Worm (Caenorhabditis elegans) whole organism, mixed stage, embryonic: ENCODE data around the gene ensh-1.

Source experiments
- M03D4.4 ChIP-seq: sonication (generic microtip); optimal IDR thresholded peaks from 2 replicates; lab custom pipeline; 2017; ENCODE audit warnings: mild to moderate bottlenecking, missing genetic modification characterization, missing compliant biosample characterization
- bed-3 ChIP-seq: fragments of 200-800 bp; sonication (Bioruptor generic); optimal IDR thresholded peaks from 3 replicates; lab custom pipeline; 2018; ENCODE audit warnings: mild to moderate bottlenecking, missing genetic modification characterization, moderate library complexity, missing compliant biosample characterization
- blmp-1 ChIP-seq: fragments of 150-350 bp; optimal IDR thresholded peaks from 2 replicates; lab custom pipeline; 2014; ENCODE audit warnings: missing biosample characterization, missing genetic modification characterization
- ceh-39 ChIP-seq: fragments of 150-350 bp; optimal IDR thresholded peaks from 2 replicates; lab custom pipeline; 2014; ENCODE audit warnings: missing biosample characterization, missing genetic modification characterization
- ceh-43 ChIP-seq: fragments of 200-800 bp; sonication (Bioruptor generic); optimal IDR thresholded peaks from 2 replicates; lab custom pipeline; 2018; ENCODE audit warnings: mild to moderate bottlenecking, missing genetic modification characterization, moderate library complexity, missing compliant biosample characterization
- ceh-83 ChIP-seq: fragments of 200-800 bp; sonication (Bioruptor generic); optimal IDR thresholded peaks from 2 replicates; lab custom pipeline; 2018; ENCODE audit warnings: mild to moderate bottlenecking, missing genetic modification characterization, missing compliant biosample characterization
- ces-1 ChIP-seq: fragments of 150-350 bp; optimal IDR thresholded peaks from 2 replicates; lab custom pipeline; 2014; ENCODE audit warnings: missing biosample characterization, missing genetic modification reagents, missing genetic modification characterization
- cnd-1 ChIP-seq: fragments of 200-800 bp; sonication (Bioruptor generic); optimal IDR thresholded peaks from 2 replicates; lab custom pipeline; 2018; ENCODE audit warnings: mild to moderate bottlenecking, missing genetic modification characterization, missing compliant biosample characterization
- drap-1 ChIP-seq: fragments of 200-800 bp; sonication (Bioruptor generic); optimal IDR thresholded peaks from 3 replicates; lab custom pipeline; 2018; ENCODE audit warnings: mild to moderate bottlenecking, missing genetic modification characterization, missing compliant biosample characterization
- elt-1 ChIP-seq: sonication (generic microtip); optimal IDR thresholded peaks from 2 replicates; lab custom pipeline; 2017; ENCODE audit warnings: missing genetic modification characterization, mild to moderate bottlenecking, missing compliant biosample characterization, antibody characterized with exemption, moderate library complexity, borderline replicate concordance; ENCODE audit not compliant: insufficient read depth
- elt-3 ChIP-seq: fragments of 150-350 bp; optimal IDR thresholded peaks from 2 replicates; lab custom pipeline; 2014; ENCODE audit warnings: missing biosample characterization, missing genetic modification characterization
- flh-1 ChIP-seq: fragments of 200-800 bp; sonication (Bioruptor generic); optimal IDR thresholded peaks from 2 replicates; lab custom pipeline; 2018; ENCODE audit warnings: mild to moderate bottlenecking, missing genetic modification characterization, moderate library complexity, missing compliant biosample characterization
- ham-2 ChIP-seq: fragments of 200-800 bp; sonication (Bioruptor generic); optimal IDR thresholded peaks from 2 replicates; lab custom pipeline; 2018; ENCODE audit warnings: mild to moderate bottlenecking, missing genetic modification characterization, missing compliant biosample characterization
- hlh-1 ChIP-seq: fragments of 150-350 bp; optimal IDR thresholded peaks from 2 replicates; lab custom pipeline; 2014; ENCODE audit warnings: missing biosample characterization, missing genetic modification reagents, missing genetic modification characterization
- lin-13 ChIP-seq: fragments of 150-350 bp; optimal IDR thresholded peaks from 2 replicates; lab custom pipeline; 2014; ENCODE audit warnings: missing biosample characterization, missing genetic modification characterization
- lin-32 ChIP-seq: fragments of 200-800 bp; sonication (Bioruptor generic); optimal IDR thresholded peaks from 2 replicates; lab custom pipeline; 2018; ENCODE audit warnings: mild to moderate bottlenecking, missing genetic modification characterization, missing compliant biosample characterization
- lsy-2 ChIP-seq: fragments of 150-350 bp; optimal IDR thresholded peaks from 2 replicates; lab custom pipeline; 2014; ENCODE audit warnings: missing biosample characterization, missing genetic modification characterization
- mab-5 ChIP-seq: fragments of 150-350 bp; optimal IDR thresholded peaks from 2 replicates; lab custom pipeline; 2014; ENCODE audit warnings: missing biosample characterization, missing genetic modification characterization
- mep-1 ChIP-seq: fragments of 150-350 bp; optimal IDR thresholded peaks from 2 replicates; lab custom pipeline; 2017; ENCODE audit warnings: missing biosample characterization, missing genetic modification reagents, missing genetic modification characterization, inconsistent platforms
- mls-2 ChIP-seq: sonication (generic microtip); optimal IDR thresholded peaks from 2 replicates; lab custom pipeline; 2016; ENCODE audit warnings: mild to moderate bottlenecking, missing genetic modification characterization, moderate library complexity, missing compliant biosample characterization
- nhr-12 ChIP-seq: fragments of 150-350 bp; optimal IDR thresholded peaks from 2 replicates; lab custom pipeline; 2014; ENCODE audit warnings: missing biosample characterization, missing genetic modification characterization
- nhr-2 ChIP-seq: fragments of 150-350 bp; optimal IDR thresholded peaks from 2 replicates; lab custom pipeline; 2014; ENCODE audit warnings: missing biosample characterization, missing genetic modification characterization
- nhr-237 ChIP-seq: fragments of 150-350 bp; optimal IDR thresholded peaks from 2 replicates; lab custom pipeline; 2014; ENCODE audit warnings: missing biosample characterization, missing genetic modification characterization
- nhr-28 ChIP-seq: fragments of 150-350 bp; optimal IDR thresholded peaks from 2 replicates; lab custom pipeline; 2014; ENCODE audit warnings: missing biosample characterization, missing genetic modification characterization
- nhr-76 ChIP-seq: sonication (generic microtip); optimal IDR thresholded peaks from 2 replicates; lab custom pipeline; 2017; ENCODE audit warnings: missing biosample characterization, missing genetic modification characterization
- pha-4 ChIP-seq: fragments of 150-350 bp; optimal IDR thresholded peaks from 2 replicates; lab custom pipeline; 2018; ENCODE audit warnings: missing biosample characterization, missing genetic modification reagents, missing genetic modification characterization
- sem-2 ChIP-seq: fragments of 200-800 bp; sonication (Bioruptor generic); optimal IDR thresholded peaks from 2 replicates; lab custom pipeline; 2018; ENCODE audit warnings: mild to moderate bottlenecking, missing genetic modification characterization, missing compliant biosample characterization
- snpc-4 ChIP-seq: fragments of 150-350 bp; optimal IDR thresholded peaks from 2 replicates; lab custom pipeline; 2014; ENCODE audit warnings: missing biosample characterization, missing genetic modification characterization
- sptf-1 ChIP-seq: sonication (generic microtip); optimal IDR thresholded peaks from 2 replicates; lab custom pipeline; 2017; ENCODE audit warnings: mild to moderate bottlenecking, missing genetic modification characterization, moderate library complexity, missing compliant biosample characterization
- tbx-8 ChIP-seq: fragments of 200-800 bp; sonication (Bioruptor generic); optimal IDR thresholded peaks from 2 replicates; lab custom pipeline; 2018; ENCODE audit warnings: mild to moderate bottlenecking, missing genetic modification characterization, moderate library complexity, missing compliant biosample characterization
- unc-120 ChIP-seq: sonication (generic microtip); optimal IDR thresholded peaks from 2 replicates; lab custom pipeline; 2017; ENCODE audit warnings: missing genetic modification characterization, missing compliant biosample characterization; ENCODE audit not compliant: poor library complexity, severe bottlenecking
- unc-39 ChIP-seq: fragments of 150-350 bp; optimal IDR thresholded peaks from 2 replicates; lab custom pipeline; 2014; ENCODE audit warnings: missing biosample characterization, missing genetic modification characterization
- unc-62 ChIP-seq: fragments of 150-350 bp; optimal IDR thresholded peaks from 2 replicates; lab custom pipeline; 2014; ENCODE audit warnings: missing biosample characterization, missing genetic modification reagents, missing genetic modification characterization
- zip-8 ChIP-seq: fragments of 150-350 bp; optimal IDR thresholded peaks from 2 replicates; lab custom pipeline; 2014; ENCODE audit warnings: missing biosample characterization, missing genetic modification characterization
- ztf-11 ChIP-seq: fragments of 150-350 bp; optimal IDR thresholded peaks from 2 replicates; lab custom pipeline; 2014; ENCODE audit warnings: missing biosample characterization, missing genetic modification characterization

ensh-1 gene

DNA sequence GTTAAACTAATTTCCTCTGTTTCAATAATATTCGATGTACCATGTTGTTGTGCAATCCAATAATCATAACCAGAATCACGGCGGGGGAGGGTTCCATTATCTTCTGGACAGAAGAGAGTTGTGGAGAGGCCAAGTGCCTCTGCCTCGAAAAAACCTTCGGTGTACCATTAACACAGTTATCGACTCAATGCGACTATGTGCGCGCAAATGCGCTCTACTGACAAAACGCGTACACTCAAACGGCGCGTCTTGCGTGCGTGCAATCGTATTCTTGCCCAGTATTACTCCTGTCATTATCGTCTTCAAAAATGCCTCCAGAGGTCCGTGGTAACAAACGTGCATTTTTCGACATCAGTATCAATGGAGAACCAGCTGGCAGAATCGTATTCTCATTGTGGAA is 5.9 kb downstream of the ensh-1 start, which contains the start of gene cyn-8:
TSS of gene cyn-8 (plus strand) at position 217 of the 400 bp plus-strand sequence.
- TF ChIP-seq lin-13 (peak; percentile 75), nhr-76 (tag; lab: Kevin White, UChicago) (no peak), lsy-2 (tag; lab: Kevin White, UChicago) (no peak), ztf-11 (tag; lab: Kevin White, UChicago) (no peak), zip-8 (tag; lab: Kevin White, UChicago) (no peak), tbx-8 (GFP tag; lab: Kevin White, UChicago) (no peak), ceh-43 (GFP tag; lab: Kevin White, UChicago) (no peak), flh-1 (GFP tag; lab: Kevin White, UChicago) (no peak), ham-2 (no peak), hlh-1 (tag; lab: Kevin White, UChicago) (peak; percentile 36), snpc-4 (tag; lab: Kevin White, UChicago) (no peak), ces-1 (GFP tag; lab: Kevin White, UChicago) (peak; percentile 71), unc-39 (tag; lab: Kevin White, UChicago) (no peak), nhr-28 (tag; lab: Kevin White, UChicago) (no peak), nhr-12 (tag; lab: Kevin White, UChicago) (no peak), blmp-1 (tag; lab: Kevin White, UChicago) (no peak), ceh-39 (peak; percentile 85), elt-3 (tag; lab: Kevin White, UChicago) (no peak), bed-3 (GFP tag; lab: Kevin White, UChicago) (no peak), elt-1 (tag; lab: Kevin White, UChicago) (no peak), ceh-83 (GFP tag; lab: Kevin White, UChicago) (no peak), mep-1 (peak; percentile 33), mab-5 (tag; lab: Kevin White, UChicago) (no peak), nhr-2 (tag; lab: Kevin White, UChicago) (no peak), pha-4 (peak; percentile 28), mls-2 (tag; lab: Kevin White, UChicago) (peak; percentile 40), unc-62 (GFP tag; lab: Kevin White, UChicago) (no peak), M03D4.4 (tag; lab: Kevin White, UChicago) (no peak), unc-120 (tag; lab: Kevin White, UChicago) (no peak), sem-2 (GFP tag; lab: Kevin White, UChicago) (no peak), lin-32 (GFP tag; lab: Kevin White, UChicago) (no peak), cnd-1 (tag; lab: Kevin White, UChicago) (peak; percentile 35), sptf-1 (tag; lab: Kevin White, UChicago) (no peak), drap-1 (GFP tag; lab: Kevin White, UChicago) (peak; percentile 35), nhr-237 (no peak)

DNA sequence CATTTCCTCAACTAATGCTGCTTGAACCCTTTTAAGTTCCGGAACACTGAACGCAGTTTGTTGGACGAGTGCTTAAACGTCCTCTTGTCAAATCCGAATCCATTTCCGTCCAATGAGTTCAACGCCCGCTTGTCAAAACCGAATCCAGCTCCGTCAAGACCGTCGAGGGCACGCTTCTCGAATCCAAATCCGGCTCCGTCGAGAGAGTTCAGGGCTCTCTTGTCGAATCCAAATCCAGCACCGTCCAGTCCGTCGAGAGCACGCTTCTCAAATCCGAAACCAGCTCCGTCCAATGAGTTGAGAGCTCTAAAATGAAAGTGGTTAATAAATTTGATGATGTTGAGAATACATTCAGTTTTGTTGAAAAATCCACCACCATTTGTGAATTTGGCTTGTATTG is 12.5 kb downstream of the ensh-1 start:
- no peak for TF ChIP-seq flh-1 (GFP tag; lab: Kevin White, UChicago)
- TF ChIP-seq zip-8 (tag; lab: Kevin White, UChicago), result no peak
- TF ChIP-seq ham-2, result no peak
- TF ChIP-seq nhr-237, result no peak
- no peak for TF ChIP-seq M03D4.4 (tag; lab: Kevin White, UChicago)
- no peak for TF ChIP-seq nhr-2 (tag; lab: Kevin White, UChicago)
- TF ChIP-seq, all 35 proteins: peak for 0

DNA sequence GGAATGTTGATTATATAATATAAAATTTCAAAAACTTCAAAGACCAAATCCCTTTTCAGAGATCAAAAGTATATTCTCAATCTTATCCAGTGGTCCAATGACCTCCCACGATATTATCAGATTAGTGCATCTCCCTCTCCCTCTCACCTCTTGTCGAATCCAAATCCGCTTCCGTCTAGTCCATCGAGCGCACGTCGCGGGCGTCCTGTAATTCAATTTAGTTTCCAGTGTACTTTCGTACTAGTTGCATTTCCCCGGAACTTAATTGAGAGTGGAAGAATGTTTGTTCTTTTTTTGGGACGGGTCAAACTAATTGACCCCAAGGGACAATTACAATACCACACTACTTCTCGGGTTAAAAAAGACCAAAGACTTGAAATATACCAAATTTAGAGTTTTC is 13.6 kb downstream of the ensh-1 start:
- peak; percentile 98 for TF ChIP-seq ces-1 (GFP tag; lab: Kevin White, UChicago)
- no peak for TF ChIP-seq flh-1 (GFP tag; lab: Kevin White, UChicago)

DNA sequence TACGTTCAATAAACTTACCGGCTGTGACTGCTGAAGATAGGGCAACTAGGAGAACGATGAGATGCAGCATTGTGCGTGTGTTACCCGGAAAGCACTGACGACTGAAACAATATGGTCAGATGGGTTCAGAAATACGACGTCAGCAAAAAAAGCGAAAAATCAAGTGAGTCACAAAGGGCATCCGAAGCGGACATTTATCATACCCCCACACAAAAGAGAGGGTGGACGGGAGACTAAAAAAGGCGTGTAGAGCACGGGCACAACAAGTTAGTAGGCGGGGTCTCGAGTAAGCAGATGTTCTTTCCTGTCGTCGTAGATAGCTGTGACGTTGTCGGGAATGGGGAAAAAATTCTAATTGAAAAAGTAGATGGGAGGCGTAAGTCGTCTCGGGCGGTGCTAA is 14.1 kb downstream of the ensh-1 start, which contains the start of gene nlp-14:
TSS of gene nlp-14 (minus strand) at position 101 of the 400 bp plus-strand sequence.
- TF ChIP-seq nhr-2 (tag; lab: Kevin White, UChicago) (no peak), ces-1 (GFP tag; lab: Kevin White, UChicago) (no peak), pha-4 (no peak), unc-120 (tag; lab: Kevin White, UChicago) (no peak), drap-1 (GFP tag; lab: Kevin White, UChicago) (no peak), nhr-28 (tag; lab: Kevin White, UChicago) (no peak), unc-62 (GFP tag; lab: Kevin White, UChicago) (no peak), ham-2 (no peak), elt-1 (tag; lab: Kevin White, UChicago) (no peak), bed-3 (GFP tag; lab: Kevin White, UChicago) (no peak), ceh-43 (GFP tag; lab: Kevin White, UChicago) (no peak), lin-13 (no peak), blmp-1 (tag; lab: Kevin White, UChicago) (no peak), mab-5 (tag; lab: Kevin White, UChicago) (no peak), flh-1 (GFP tag; lab: Kevin White, UChicago) (no peak)
